Fruit fly (Drosophila melanogaster): ENCODE data around the gene CG9147.

The CG9147 gene

DNA sequence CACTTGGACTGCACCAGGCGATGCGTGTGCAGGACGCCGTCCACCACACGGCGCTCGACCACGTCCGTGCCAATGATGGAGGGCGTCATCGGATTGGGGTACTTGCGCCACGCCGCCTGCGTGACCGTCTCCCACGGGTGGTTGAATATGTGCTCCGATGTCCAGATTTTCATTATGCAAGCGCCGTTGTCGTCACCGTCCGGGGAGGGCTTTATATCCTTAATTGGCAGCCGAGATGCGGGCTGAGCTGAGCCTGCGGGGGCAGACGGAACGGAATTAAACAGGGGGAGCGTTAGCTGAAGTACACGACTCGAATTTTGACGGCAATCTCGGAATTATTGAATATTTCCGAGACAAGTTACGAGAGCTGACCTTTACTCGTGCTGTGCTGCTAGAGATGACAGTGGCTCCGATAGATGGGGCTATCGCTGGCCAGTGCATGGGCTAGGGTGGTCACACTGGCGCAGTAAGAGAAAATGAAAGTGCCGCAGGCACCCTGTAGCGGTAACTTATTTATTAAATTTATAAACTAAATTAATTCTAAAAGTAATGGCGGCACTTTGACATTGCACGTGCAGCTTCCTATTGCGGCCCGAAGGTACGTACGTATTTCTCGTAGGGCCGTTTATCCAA lies 18.2 kb upstream of the CG9147 start, which contains the start of gene IPIP (continued):
- TF ChIP-seq eve (GFP tag; optimal IDR thresholded peaks at IDR 0.05) (no peak), CG14710 (tag; optimal IDR thresholded peaks at IDR 0.05) (peak; percentile 99), CG10267 (tag; optimal IDR thresholded peaks at IDR 0.05) (peak; percentile 13), sisA (GFP tag; IDR thresholded peaks at IDR 0.05) (0 out of 2 replicates have a peak, but pooled peaks have one; percentile 4), odd (GFP tag; optimal IDR thresholded peaks at IDR 0.05) (peak; percentile 6), her (GFP tag; optimal IDR thresholded peaks at IDR 0.05) (peak; percentile 2), dimm (GFP tag; IDR thresholded peaks at IDR 0.05) (no peak), phol (tag; optimal IDR thresholded peaks at IDR 0.05) (peak; percentile 39), pum (GFP tag; optimal IDR thresholded peaks at IDR 0.05) (no peak), chm (GFP tag; IDR thresholded peaks at IDR 0.05) (peak; percentile 58), Nf-YA (GFP tag; IDR thresholded peaks at IDR 0.05) (peak; percentile 39; the same call in 1 of the 2 replicates), chn (GFP tag; optimal IDR thresholded peaks at IDR 0.05) (peak; percentile 62), CG1024 (GFP tag; IDR thresholded peaks at IDR 0.05) (0 out of 2 replicates have a peak, but pooled peaks have one; percentile 43), al (GFP tag; IDR thresholded peaks at IDR 0.05) (0 out of 2 replicates have a peak, but pooled peaks have one; percentile 8), Hr51 (GFP tag; optimal IDR thresholded peaks at IDR 0.05) (no peak), CG6791 (GFP tag; IDR thresholded peaks at IDR 0.05; ENCODE audit: partially characterized antibody) (peak; percentile 87), otp (GFP tag; IDR thresholded peaks at IDR 0.05) (peak; percentile 34; the same call in 1 of the 3 replicates), Vsx1 (GFP tag; optimal IDR thresholded peaks at IDR 0.05) (no peak), NC2α (GFP tag; optimal IDR thresholded peaks at IDR 0.05) (no peak), CG4424 (GFP tag; optimal IDR thresholded peaks at IDR 0.05) (peak; percentile 10), pzg (GFP tag; optimal IDR thresholded peaks at IDR 0.05) (peak; percentile 83), gcm2 (GFP tag; optimal IDR thresholded peaks at IDR 0.05) (peak; percentile 30), MBD-R2 (GFP tag; IDR thresholded peaks at IDR 0.05) (peak; percentile 93), cwo (GFP tag; optimal IDR thresholded peaks at IDR 0.05) (peak; percentile 2), CG7357 (GFP tag; IDR thresholded peaks at IDR 0.05) (no peak), zen (tag; optimal IDR thresholded peaks at IDR 0.05) (no peak), CG14860 (GFP tag; IDR thresholded peaks at IDR 0.05; ENCODE audit: partially characterized antibody) (peak; percentile 63), BEAF-32 (GFP tag; optimal IDR thresholded peaks at IDR 0.05) (peak; percentile 86), CG1529 (GFP tag; optimal IDR thresholded peaks at IDR 0.05) (no peak), peb (GFP tag; IDR thresholded peaks at IDR 0.05) (no peak), CG5953 (GFP tag; IDR thresholded peaks at IDR 0.05) (no peak), trem (tag; optimal IDR thresholded peaks at IDR 0.05) (peak; percentile 36), CG8478 (optimal IDR thresholded peaks at IDR 0.05) (no peak), sob (GFP tag; IDR thresholded peaks at IDR 0.05) (0 out of 2 replicates have a peak, but pooled peaks have one; percentile 36), vfl (GFP tag; optimal IDR thresholded peaks at IDR 0.05) (no peak), CG17186 (GFP tag; optimal IDR thresholded peaks at IDR 0.05) (peak; percentile 49), CG4360 (GFP tag; IDR thresholded peaks at IDR 0.05) (no peak), vvl (GFP tag; IDR thresholded peaks at IDR 0.05) (peak; percentile 67), PHDP (tag; optimal IDR thresholded peaks at IDR 0.05) (no peak), CG6254 (GFP tag; optimal IDR thresholded peaks at IDR 0.05) (peak; percentile 100), B-H2 (GFP tag; optimal IDR thresholded peaks at IDR 0.05) (peak; percentile 69), Gsc (GFP tag; IDR thresholded peaks at IDR 0.05) (no peak), CG8290 (GFP tag; optimal IDR thresholded peaks at IDR 0.05) (no peak), CG8290 (tag; optimal IDR thresholded peaks at IDR 0.05) (peak in 1 of 2 experiments; percentile 66), Atf6 (GFP tag; IDR thresholded peaks at IDR 0.05) (no peak), Asciz (GFP tag; optimal IDR thresholded peaks at IDR 0.05) (no peak), Scr (GFP tag; IDR thresholded peaks at IDR 0.05; ENCODE audit: partially characterized antibody) (peak; percentile 79), CG30431 (GFP tag; optimal IDR thresholded peaks at IDR 0.05) (no peak), Poxn (GFP tag; IDR thresholded peaks at IDR 0.05) (no peak), CG10431 (GFP tag; optimal IDR thresholded peaks at IDR 0.05) (peak; percentile 57), ftz-f1 (GFP tag; optimal IDR thresholded peaks at IDR 0.05) (peak; percentile 66)

All from whole organism, embryonic.